Fruit fly (Drosophila melanogaster) whole organism, embryonic: Measurements from ENCODE around the gene CG45105.
"Not testable (repeated sequence)": the region's sequence is repeated elsewhere in the genome, so short reads cannot be mapped to it uniquely, and the experiment has no call there.

Experiments used
- Aef1 ChIP-seq: fragments of 200-800 bp; sonication (Bioruptor generic); IDR thresholded peaks from 3 replicates; pipeline ENCODE4 v1.3.6; 2022; ENCODE audit warnings: missing biosample characterization, missing genetic modification characterization
- CG11085 ChIP-seq: fragments of 200-800 bp; sonication (Bioruptor generic); IDR thresholded peaks from 2 replicates; pipeline ENCODE4 v1.3.6; 2022; ENCODE audit warnings: missing biosample characterization, missing genetic modification characterization
- CG11093 ChIP-seq: fragments of 200-800 bp; sonication (Bioruptor generic); IDR thresholded peaks from 3 replicates; pipeline ENCODE4 v1.3.6; 2022; ENCODE audit warnings: missing biosample characterization, missing genetic modification characterization
- CG11247 ChIP-seq: fragments of 200-800 bp; sonication (Bioruptor generic); IDR thresholded peaks from 2 replicates; pipeline ENCODE4 v1.3.6; 2022; ENCODE audit warnings: missing biosample characterization, missing genetic modification characterization
- CG11456 ChIP-seq: fragments of 200-800 bp; sonication (Bioruptor generic); IDR thresholded peaks from 3 replicates; pipeline ENCODE4 v1.3.6; 2022; ENCODE audit warnings: missing biosample characterization, missing genetic modification characterization
- CG12104 ChIP-seq: fragments of 200-800 bp; sonication (Bioruptor generic); optimal IDR thresholded peaks from 3 replicates; lab custom pipeline; 2016; ENCODE audit warnings: missing biosample characterization, missing genetic modification characterization
- CG14014 ChIP-seq: fragments of 200-800 bp; sonication (Bioruptor generic); IDR thresholded peaks from 2 replicates; pipeline ENCODE4 v1.3.6; 2022; ENCODE audit warnings: missing biosample characterization, missing genetic modification characterization
- CG14441 ChIP-seq: fragments of 200-800 bp; sonication (Bioruptor generic); IDR thresholded peaks from 2 replicates; pipeline ENCODE4 v1.3.6; 2022; ENCODE audit warnings: missing biosample characterization, missing genetic modification characterization
- CG2889 ChIP-seq: fragments of 200-800 bp; sonication (Bioruptor generic); IDR thresholded peaks from 3 replicates; pipeline ENCODE4 v1.3.6; 2022; ENCODE audit warnings: missing biosample characterization, missing genetic modification characterization
- CG31224 ChIP-seq: fragments of 200-800 bp; sonication (Bioruptor generic); IDR thresholded peaks from 2 replicates; pipeline ENCODE4 v1.3.6; 2022; ENCODE audit warnings: missing biosample characterization, missing genetic modification characterization
- CG32532 ChIP-seq: fragments of 200-800 bp; sonication (Bioruptor generic); IDR thresholded peaks from 2 replicates; pipeline ENCODE4 v1.3.6; 2022; ENCODE audit warnings: missing biosample characterization, missing genetic modification characterization
- CG3847 ChIP-seq: fragments of 200-800 bp; sonication (Bioruptor generic); IDR thresholded peaks from 2 replicates; pipeline ENCODE4 v1.3.6; 2022; ENCODE audit warnings: missing biosample characterization, missing genetic modification characterization
- CG4404 ChIP-seq: fragments of 200-800 bp; sonication (Bioruptor generic); IDR thresholded peaks from 2 replicates; pipeline ENCODE4 v1.3.6; 2022; ENCODE audit warnings: missing biosample characterization, missing genetic modification characterization
- CG6689 ChIP-seq: fragments of 200-800 bp; sonication (Bioruptor generic); IDR thresholded peaks from 2 replicates; pipeline ENCODE4 v1.3.6; 2022; ENCODE audit warnings: missing biosample characterization, missing genetic modification characterization
- CG7357 ChIP-seq: fragments of 200-800 bp; sonication (Bioruptor generic); IDR thresholded peaks from 3 replicates; pipeline ENCODE4 v1.3.6; 2022; ENCODE audit warnings: missing biosample characterization, missing genetic modification characterization
- CG7372 ChIP-seq: fragments of 200-800 bp; sonication (Bioruptor generic); IDR thresholded peaks from 2 replicates; pipeline ENCODE4 v1.3.6; 2022; ENCODE audit warnings: missing biosample characterization, missing genetic modification characterization
- CG8359 ChIP-seq: fragments of 200-800 bp; sonication (Bioruptor generic); optimal IDR thresholded peaks from 2 replicates; lab custom pipeline; 2017; ENCODE audit warnings: missing biosample characterization, mild to moderate bottlenecking, missing genetic modification characterization, borderline replicate concordance
- CG9215 ChIP-seq: fragments of 200-800 bp; sonication (Bioruptor generic); IDR thresholded peaks from 2 replicates; pipeline ENCODE4 v1.3.6; 2022; ENCODE audit warnings: missing biosample characterization, missing genetic modification characterization
- CG9932 ChIP-seq: fragments of 200-800 bp; sonication (Bioruptor generic); IDR thresholded peaks from 2 replicates; pipeline ENCODE4 v1.3.6; 2022; ENCODE audit warnings: missing biosample characterization, missing genetic modification characterization
- Chrac-16 ChIP-seq: fragments of 200-800 bp; sonication (Bioruptor generic); optimal IDR thresholded peaks from 3 replicates; lab custom pipeline; 2016; ENCODE audit warnings: missing biosample characterization, missing genetic modification characterization
- Drgx ChIP-seq: fragments of 200-800 bp; sonication (Bioruptor generic); IDR thresholded peaks from 2 replicates; pipeline ENCODE4 v1.3.6; 2022; ENCODE audit warnings: missing biosample characterization, missing genetic modification characterization
- E2f2 ChIP-seq: fragments of 200-800 bp; sonication (Bioruptor generic); IDR thresholded peaks from 2 replicates; pipeline ENCODE4 v1.3.6; 2022; ENCODE audit warnings: missing biosample characterization, missing genetic modification characterization
- Ets65A ChIP-seq: fragments of 200-800 bp; sonication (Bioruptor generic); peaks from one replicate; lab custom pipeline; 2016; ENCODE audit warnings: missing biosample characterization, missing genetic modification characterization
- HLH3B ChIP-seq: fragments of 200-800 bp; sonication (Bioruptor generic); IDR thresholded peaks from 2 replicates; pipeline ENCODE4 v1.3.6; 2022; ENCODE audit warnings: missing biosample characterization, missing genetic modification characterization
- MBD-R2 ChIP-seq: fragments of 200-800 bp; sonication (Bioruptor generic); IDR thresholded peaks from 2 replicates; pipeline ENCODE4 v1.3.6; 2022; ENCODE audit warnings: missing biosample characterization, missing genetic modification characterization
- Rfx ChIP-seq: fragments of 200-800 bp; sonication (Bioruptor generic); IDR thresholded peaks from 2 replicates; pipeline ENCODE4 v1.3.6; 2022; ENCODE audit warnings: missing biosample characterization, missing genetic modification characterization
- Taf1 ChIP-seq: fragments of 200-800 bp; sonication (Bioruptor generic); IDR thresholded peaks from 2 replicates; pipeline ENCODE4 v1.3.6; 2022; ENCODE audit warnings: missing biosample characterization, missing genetic modification characterization
- Trl ChIP-seq, 3 experiments: fragments of >200 bp in 2 of 3; fragments of 200-800 bp in 1 of 3; sonication (Bioruptor generic) in 1 of 3; optimal IDR thresholded peaks; 2 replicates in 1 of 3; 3 replicates in 2 of 3; lab custom pipeline; 2016 to 2017; ENCODE audit warnings: missing biosample characterization in 1 of 3, missing genetic modification characterization in 1 of 3
- Xrp1 ChIP-seq: fragments of 200-800 bp; sonication (Bioruptor generic); IDR thresholded peaks from 2 replicates; pipeline ENCODE4 v1.3.6; 2022; ENCODE audit warnings: missing biosample characterization, missing genetic modification characterization
- al ChIP-seq: fragments of 200-800 bp; sonication (Bioruptor generic); IDR thresholded peaks from 2 replicates; pipeline ENCODE4 v1.3.6; 2022; ENCODE audit warnings: missing biosample characterization, missing genetic modification characterization
- chinmo ChIP-seq: fragments of 200-800 bp; sonication (Bioruptor generic); IDR thresholded peaks from 4 replicates; pipeline ENCODE4 v1.3.6; 2022; ENCODE audit warnings: missing biosample characterization, missing genetic modification characterization; ENCODE audit not compliant: partially characterized antibody
- danr ChIP-seq: fragments of 200-800 bp; sonication (Bioruptor generic); IDR thresholded peaks from 2 replicates; pipeline ENCODE4 v1.3.6; 2022; ENCODE audit warnings: missing biosample characterization, missing genetic modification characterization
- dysf ChIP-seq: fragments of 200-800 bp; sonication (Bioruptor generic); IDR thresholded peaks from 3 replicates; pipeline ENCODE4 v1.3.6; 2022; ENCODE audit warnings: missing biosample characterization, missing genetic modification characterization
- esg ChIP-seq: fragments of 200-800 bp; sonication (Bioruptor generic); conservative IDR thresholded peaks from 2 replicates; pipeline ENCODE4 v1.3.6; 2022; ENCODE audit warnings: missing biosample characterization, missing genetic modification characterization
- grn ChIP-seq: fragments of 200-800 bp; sonication (Bioruptor generic); optimal IDR thresholded peaks from 3 replicates; lab custom pipeline; 2017; ENCODE audit warnings: missing biosample characterization, missing genetic modification characterization
- gsb ChIP-seq: fragments of 200-800 bp; sonication (Bioruptor generic); IDR thresholded peaks from 2 replicates; pipeline ENCODE4 v1.3.6; 2022; ENCODE audit warnings: missing biosample characterization, missing genetic modification characterization
- ham ChIP-seq: fragments of 200-800 bp; sonication (Bioruptor generic); IDR thresholded peaks from 2 replicates; pipeline ENCODE4 v1.3.6; 2022; ENCODE audit warnings: missing biosample characterization, missing genetic modification characterization
- lbe ChIP-seq: fragments of 200-800 bp; sonication (Bioruptor generic); optimal IDR thresholded peaks from 2 replicates; lab custom pipeline; 2016; ENCODE audit warnings: missing biosample characterization, mild to moderate bottlenecking, missing genetic modification characterization
- lmd ChIP-seq: fragments of 200-800 bp; sonication (Bioruptor generic); IDR thresholded peaks from 2 replicates; pipeline ENCODE4 v1.3.6; 2022; ENCODE audit warnings: missing biosample characterization, missing genetic modification characterization
- prd ChIP-seq, 3 experiments: fragments of >200 bp in 2 of 3; fragments of 200-800 bp in 1 of 3; sonication (Bioruptor generic) in 1 of 3; optimal IDR thresholded peaks in 2 of 3; IDR thresholded peaks in 1 of 3; 2 replicates in 2 of 3; 3 replicates in 1 of 3; pipeline versions ENCODE4 v1.3.6 to Lab custom; 2017 to 2022; ENCODE audit warnings: missing biosample characterization in 1 of 3, missing genetic modification characterization in 1 of 3
- row ChIP-seq: fragments of 200-800 bp; sonication (Bioruptor generic); IDR thresholded peaks from 3 replicates; pipeline ENCODE4 v1.3.6; 2022; ENCODE audit warnings: missing biosample characterization, missing genetic modification characterization
- so ChIP-seq: fragments of 200-800 bp; sonication (Bioruptor generic); IDR thresholded peaks from 3 replicates; pipeline ENCODE4 v1.3.6; 2022; ENCODE audit warnings: missing biosample characterization, missing genetic modification characterization
- tgo ChIP-seq: fragments of 200-800 bp; sonication (Bioruptor generic); IDR thresholded peaks from 3 replicates; pipeline ENCODE4 v1.3.6; 2022; ENCODE audit warnings: missing biosample characterization, missing genetic modification characterization
- toy ChIP-seq: fragments of 200-800 bp; sonication (Bioruptor generic); IDR thresholded peaks from 2 replicates; pipeline ENCODE4 v1.3.6; 2022; ENCODE audit warnings: missing biosample characterization, missing genetic modification characterization

The CG45105 gene

dm6 chr3R:15908098-15908497, 9.7 kb downstream of the CG45105 start, which contains the start of gene EndoU:
Gene EndoU (plus strand): TSS chr3R:15908398.
- not testable (repeated sequence) for TF ChIP-seq Chrac-16 (GFP tag; lab: Kevin White, UChicago); CG12104 (GFP tag; lab: Kevin White, UChicago); CG7357 (GFP tag; lab: Robert Waterston, UW)

- TF ChIP-seq CG8359 (GFP tag; lab: Kevin White, UChicago); grn; CG12104 (GFP tag; lab: Kevin White, UChicago): not testable (repeated sequence)
Observed at dm6 chr3R:15904543-15904942, 13.3 kb downstream of the CG45105 start, which contains the start of gene glob1. Gene glob1 (minus strand): TSS chr3R:15904643.

DNA sequence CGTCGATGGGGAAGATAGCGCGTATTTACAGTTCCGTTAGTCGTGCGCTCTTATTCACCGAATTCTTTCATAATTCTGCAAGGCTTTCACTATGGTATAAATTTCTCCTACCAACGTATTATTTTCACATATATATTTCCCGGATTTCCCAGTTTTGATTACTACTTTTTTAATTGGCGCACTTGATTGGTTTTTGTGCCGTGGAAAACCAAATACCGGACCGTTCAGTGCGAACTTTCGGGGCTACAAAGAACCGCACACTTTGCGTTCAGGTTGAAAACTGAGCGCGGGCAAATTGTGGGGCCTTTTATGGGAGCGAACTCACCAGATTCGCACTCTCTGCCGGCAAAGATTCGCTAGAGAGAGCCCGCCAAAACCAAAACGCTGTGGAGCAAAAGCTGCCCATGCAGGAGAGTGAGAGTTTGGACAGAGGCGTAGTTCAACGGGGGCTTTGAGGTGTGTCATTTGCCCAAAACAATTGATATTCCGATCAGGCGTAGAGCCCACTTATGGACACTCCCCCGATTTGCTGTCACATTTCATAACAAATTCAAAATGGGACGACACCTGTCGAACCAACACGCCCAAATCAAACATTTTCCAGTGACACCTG, 16.6 kb downstream of the CG45105 start:
- peak; percentile 91 for TF ChIP-seq Drgx (GFP tag; lab: Robert Waterston, UW)
- TF ChIP-seq dysf (GFP tag; lab: Robert Waterston, UW): peak; percentile 67; the same call in 2 of the 3 replicates
- TF ChIP-seq CG31224 (GFP tag; lab: Robert Waterston, UW): 0 out of 2 replicates have a peak, but pooled peaks have one; percentile 34
- TF ChIP-seq so (GFP tag; lab: Robert Waterston, UW): 0 out of 3 replicates have a peak, but pooled peaks have one; percentile 15
- peak; percentile 22; the same call in 1 of the 2 replicates for TF ChIP-seq CG11085 (GFP tag; lab: Robert Waterston, UW)
- peak; percentile 35; the same call in 1 of the 2 replicates for TF ChIP-seq Taf1 (GFP tag; lab: Robert Waterston, UW)
- TF ChIP-seq CG9932: peak; percentile 81
- peak; percentile 82 for TF ChIP-seq CG32532 (GFP tag; lab: Robert Waterston, UW)
- 0 out of 2 replicates have a peak, but pooled peaks have one; percentile 25 for TF ChIP-seq esg
- TF ChIP-seq gsb: peak; percentile 46; the same call in 1 of the 2 replicates
- TF ChIP-seq CG14014 (GFP tag; lab: Robert Waterston, UW): peak; percentile 68
- 0 out of 4 replicates have a peak, but pooled peaks have one; percentile 51 for TF ChIP-seq chinmo (GFP tag; lab: Robert Waterston, UW)
- TF ChIP-seq al: peak; percentile 55
- TF ChIP-seq Trl (optimal IDR thresholded peaks at IDR 0.05; lab: Kevin White, UChicago): peak; percentile 30 to 73
- not testable (repeated sequence) for TF ChIP-seq Trl (GFP tag; optimal IDR thresholded peaks at IDR 0.05; lab: Kevin White, UChicago); prd (optimal IDR thresholded peaks at IDR 0.05; lab: Kevin White, UChicago)
- peak; percentile 34; the same call in 1 of the 2 replicates for TF ChIP-seq CG4404 (GFP tag; lab: Robert Waterston, UW)
- TF ChIP-seq Aef1 (GFP tag; lab: Robert Waterston, UW): peak; percentile 26; the same call in 1 of the 3 replicates
- TF ChIP-seq CG11093: 0 out of 3 replicates have a peak, but pooled peaks have one; percentile 16
- TF ChIP-seq row (GFP tag; lab: Robert Waterston, UW): peak; percentile 75
- TF ChIP-seq lmd (GFP tag; lab: Robert Waterston, UW): peak; percentile 62; the same call in 1 of the 2 replicates
- TF ChIP-seq CG9215 (GFP tag; lab: Robert Waterston, UW): peak; percentile 67
- peak; percentile 46; the same call in 1 of the 3 replicates for TF ChIP-seq CG11456 (GFP tag; lab: Robert Waterston, UW)
- peak; percentile 47; the same call in 2 of the 3 replicates for TF ChIP-seq prd (GFP tag; IDR thresholded peaks at IDR 0.05; lab: Robert Waterston, UW)
- peak; percentile 39 for TF ChIP-seq Ets65A (GFP tag; lab: Kevin White, UChicago)
- TF ChIP-seq HLH3B: 0 out of 2 replicates have a peak, but pooled peaks have one; percentile 14
- peak; percentile 46; the same call in 1 of the 2 replicates for TF ChIP-seq CG7372 (GFP tag; lab: Robert Waterston, UW)
- peak; percentile 27; the same call in 1 of the 2 replicates for TF ChIP-seq CG6689 (GFP tag; lab: Robert Waterston, UW)
- peak; percentile 39; the same call in 1 of the 2 replicates for TF ChIP-seq Xrp1 (GFP tag; lab: Robert Waterston, UW)
- peak; percentile 37; the same call in 1 of the 2 replicates for TF ChIP-seq danr (GFP tag; lab: Robert Waterston, UW)
- TF ChIP-seq ham (GFP tag; lab: Robert Waterston, UW): peak; percentile 30; the same call in 1 of the 2 replicates
- 0 out of 2 replicates have a peak, but pooled peaks have one; percentile 9 for TF ChIP-seq CG11247 (GFP tag; lab: Robert Waterston, UW)
- peak; percentile 21; the same call in 1 of the 2 replicates for TF ChIP-seq MBD-R2 (GFP tag; lab: Robert Waterston, UW)
- TF ChIP-seq Rfx: peak; percentile 88
- 0 out of 3 replicates have a peak, but pooled peaks have one; percentile 11 for TF ChIP-seq CG2889 (GFP tag; lab: Robert Waterston, UW)
- TF ChIP-seq CG3847: peak; percentile 56
- TF ChIP-seq toy (GFP tag; lab: Robert Waterston, UW): 0 out of 2 replicates have a peak, but pooled peaks have one; percentile 27
- TF ChIP-seq tgo (GFP tag; lab: Robert Waterston, UW): 0 out of 3 replicates have a peak, but pooled peaks have one; percentile 27
- TF ChIP-seq CG14441 (GFP tag; lab: Robert Waterston, UW): peak; percentile 38; the same call in 1 of the 2 replicates
- peak; percentile 41; the same call in 1 of the 2 replicates for TF ChIP-seq E2f2 (GFP tag; lab: Robert Waterston, UW)
- TF ChIP-seq lbe (GFP tag; lab: Kevin White, UChicago): peak; percentile 3
